Fruit fly (Drosophila melanogaster): ENCODE data around the gene otu.
A peak's percentile ranks its signal among the peaks of the same experiment; 100 is the strongest.

The otu gene

DNA sequence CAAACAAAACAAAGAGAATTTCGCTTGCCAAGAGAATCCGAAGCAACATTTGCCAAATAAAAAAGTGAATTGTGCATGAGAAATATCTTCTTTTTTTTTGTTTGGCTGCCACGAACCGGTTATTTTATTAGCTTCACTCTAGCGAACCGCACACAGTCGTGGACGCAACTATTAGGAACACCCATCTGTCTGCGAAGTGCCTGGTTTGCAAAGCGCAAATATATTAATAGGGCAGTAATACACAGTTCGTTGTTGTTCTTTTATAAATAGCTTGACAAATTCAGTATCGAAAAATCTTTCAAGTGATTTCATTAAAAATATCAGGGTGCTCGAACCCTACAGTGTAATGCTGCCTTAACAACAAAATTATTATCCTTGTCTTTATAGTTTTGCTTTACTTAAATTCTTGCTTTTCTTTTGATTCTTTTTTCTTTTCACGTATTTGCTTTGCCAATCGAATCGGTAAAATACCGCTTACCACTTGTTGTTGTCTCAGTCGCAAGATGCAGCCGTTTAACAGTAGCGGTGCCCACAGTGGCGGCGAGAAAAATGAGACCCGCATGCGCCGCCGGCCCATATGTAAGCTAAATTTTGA lies 2.2 kb upstream of the otu start:
- TF ChIP-seq D1 (tag; optimal IDR thresholded peaks at IDR 0.05) (no peak), CG9948 (tag; optimal IDR thresholded peaks at IDR 0.05) (peak; percentile 41), CG34367 (tag; optimal IDR thresholded peaks at IDR 0.05) (peak; percentile 34), CG14655 (GFP tag; optimal IDR thresholded peaks at IDR 0.05) (peak; percentile 38), CG12605 (GFP tag; IDR thresholded peaks at IDR 0.05) (0 out of 2 replicates have a peak, but pooled peaks have one; percentile 25), Pif1A (GFP tag; optimal IDR thresholded peaks at IDR 0.05) (peak; percentile 56), Ets98B (GFP tag; IDR thresholded peaks at IDR 0.05) (peak; percentile 26; the same call in 1 of the 2 replicates), EcR (GFP tag; optimal IDR thresholded peaks at IDR 0.05) (no peak), CG15710 (tag; optimal IDR thresholded peaks at IDR 0.05) (peak; percentile 38), CG32121 (GFP tag; IDR thresholded peaks at IDR 0.05) (0 out of 2 replicates have a peak, but pooled peaks have one; percentile 21), CG17806 (tag; optimal IDR thresholded peaks at IDR 0.05) (peak; percentile 12), gl (tag; optimal IDR thresholded peaks at IDR 0.05) (no peak), Pif1B (GFP tag; optimal IDR thresholded peaks at IDR 0.05) (peak; percentile 10), fd96Ca (GFP tag; IDR thresholded peaks at IDR 0.05) (peak; percentile 63), rn (GFP tag; IDR thresholded peaks at IDR 0.05) (no peak), Snoo (tag; optimal IDR thresholded peaks at IDR 0.05) (peak; percentile 10), CG8159 (tag; optimal IDR thresholded peaks at IDR 0.05) (peak; percentile 30), CG8301 (tag; optimal IDR thresholded peaks at IDR 0.05) (peak; percentile 44)

DNA sequence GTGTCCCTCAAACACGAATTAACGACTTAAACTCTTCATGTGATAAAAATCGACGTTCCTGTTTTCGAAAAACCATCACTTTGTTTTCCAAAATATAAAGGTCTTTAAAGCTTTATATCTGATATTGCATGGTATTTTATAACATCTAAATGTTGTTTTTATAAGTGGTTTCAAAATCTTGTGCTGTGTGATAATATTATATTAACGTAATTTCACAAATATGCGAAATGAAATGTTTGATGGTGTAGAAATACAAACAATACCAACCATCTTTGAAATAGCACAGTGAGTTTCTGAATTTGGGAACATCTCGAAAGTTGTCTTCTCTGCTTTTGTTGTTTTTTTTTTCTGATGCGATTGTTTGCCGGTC lies 1.6 kb upstream of the otu start:
- TF ChIP-seq fd96Ca (GFP tag; IDR thresholded peaks at IDR 0.05) (no peak), CG8159 (tag; optimal IDR thresholded peaks at IDR 0.05) (peak; percentile 31), CG8301 (tag; optimal IDR thresholded peaks at IDR 0.05) (peak; percentile 11), CG34367 (tag; optimal IDR thresholded peaks at IDR 0.05) (no peak), CG15710 (tag; optimal IDR thresholded peaks at IDR 0.05) (peak; percentile 26), gl (tag; optimal IDR thresholded peaks at IDR 0.05) (no peak), CG10348 (GFP tag; IDR thresholded peaks at IDR 0.05) (no peak), CG13204 (GFP tag; optimal IDR thresholded peaks at IDR 0.05) (no peak), CG12605 (GFP tag; IDR thresholded peaks at IDR 0.05) (no peak), CG32121 (GFP tag; IDR thresholded peaks at IDR 0.05) (no peak), Snoo (tag; optimal IDR thresholded peaks at IDR 0.05) (no peak), Ets98B (GFP tag; IDR thresholded peaks at IDR 0.05) (no peak), CG9948 (tag; optimal IDR thresholded peaks at IDR 0.05) (peak; percentile 14), Pif1B (GFP tag; optimal IDR thresholded peaks at IDR 0.05) (no peak), D1 (tag; optimal IDR thresholded peaks at IDR 0.05) (no peak), CG14655 (GFP tag; optimal IDR thresholded peaks at IDR 0.05) (peak; percentile 13), rn (GFP tag; IDR thresholded peaks at IDR 0.05) (no peak), Pif1A (GFP tag; optimal IDR thresholded peaks at IDR 0.05) (no peak), CG4496 (GFP tag; IDR thresholded peaks at IDR 0.05) (no peak), EcR (GFP tag; optimal IDR thresholded peaks at IDR 0.05) (no peak), CG17806 (tag; optimal IDR thresholded peaks at IDR 0.05) (peak; percentile 23)

- TF ChIP-seq EcR (GFP tag; optimal IDR thresholded peaks at IDR 0.05) = peak; percentile 52
- TF ChIP-seq fd96Ca (GFP tag; IDR thresholded peaks at IDR 0.05) = no peak
These were observed 1.1 kb upstream of the otu start for dm6 chrX:8490291-8490975.

- TF ChIP-seq Pif1A (GFP tag; optimal IDR thresholded peaks at IDR 0.05) (no peak), CG34367 (tag; optimal IDR thresholded peaks at IDR 0.05) (no peak), CG17806 (tag; optimal IDR thresholded peaks at IDR 0.05) (no peak), CG12605 (GFP tag; IDR thresholded peaks at IDR 0.05) (no peak), fd96Ca (GFP tag; IDR thresholded peaks at IDR 0.05) (no peak), CG13204 (GFP tag; optimal IDR thresholded peaks at IDR 0.05) (no peak), EcR (GFP tag; optimal IDR thresholded peaks at IDR 0.05) (no peak), CG10348 (GFP tag; IDR thresholded peaks at IDR 0.05) (no peak), gl (tag; optimal IDR thresholded peaks at IDR 0.05) (no peak), rn (GFP tag; IDR thresholded peaks at IDR 0.05) (no peak), CG15710 (tag; optimal IDR thresholded peaks at IDR 0.05) (no peak), CG14655 (GFP tag; optimal IDR thresholded peaks at IDR 0.05) (no peak), Pif1B (GFP tag; optimal IDR thresholded peaks at IDR 0.05) (no peak), Snoo (tag; optimal IDR thresholded peaks at IDR 0.05) (no peak), CG32121 (GFP tag; IDR thresholded peaks at IDR 0.05) (no peak), CG8159 (tag; optimal IDR thresholded peaks at IDR 0.05) (no peak)
These were observed 287 bp downstream of the otu start, which contains the start of gene CG33181 for dm6 chrX:8489048-8489447. CG33181 (plus strand) TSS chrX:8489348.

dm6 chrX:8484778-8485177 lies 4.6 kb downstream of the otu start:
- TF ChIP-seq D1 (tag; optimal IDR thresholded peaks at IDR 0.05) (no peak), CG34367 (tag; optimal IDR thresholded peaks at IDR 0.05) (no peak), Snoo (tag; optimal IDR thresholded peaks at IDR 0.05) (no peak), CG17806 (tag; optimal IDR thresholded peaks at IDR 0.05) (no peak), CG15710 (tag; optimal IDR thresholded peaks at IDR 0.05) (no peak)

dm6 chrX:8483671-8484070 lies 5.7 kb downstream of the otu start, which contains the start of gene CG33223:
CG33223 (minus strand) TSS chrX:8483885.
- no peak for TF ChIP-seq D1 (tag; optimal IDR thresholded peaks at IDR 0.05)
- no peak for TF ChIP-seq CG4496 (GFP tag; IDR thresholded peaks at IDR 0.05)
- no peak for TF ChIP-seq CG8301 (tag; optimal IDR thresholded peaks at IDR 0.05)
- no peak for TF ChIP-seq Pif1A (GFP tag; optimal IDR thresholded peaks at IDR 0.05)
- no peak for TF ChIP-seq Pif1B (GFP tag; optimal IDR thresholded peaks at IDR 0.05)
- TF ChIP-seq gl (tag; optimal IDR thresholded peaks at IDR 0.05) = no peak
- TF ChIP-seq CG34367 (tag; optimal IDR thresholded peaks at IDR 0.05) = no peak
- TF ChIP-seq CG9948 (tag; optimal IDR thresholded peaks at IDR 0.05) = no peak
- TF ChIP-seq CG17806 (tag; optimal IDR thresholded peaks at IDR 0.05) = no peak
- TF ChIP-seq EcR (GFP tag; optimal IDR thresholded peaks at IDR 0.05) = no peak
- no peak for TF ChIP-seq CG13204 (GFP tag; optimal IDR thresholded peaks at IDR 0.05)
- no peak for TF ChIP-seq CG10348 (GFP tag; IDR thresholded peaks at IDR 0.05)
- TF ChIP-seq CG14655 (GFP tag; optimal IDR thresholded peaks at IDR 0.05) = no peak
- no peak for TF ChIP-seq CG32121 (GFP tag; IDR thresholded peaks at IDR 0.05)
- no peak for TF ChIP-seq CG12605 (GFP tag; IDR thresholded peaks at IDR 0.05)
- no peak for TF ChIP-seq CG8159 (tag; optimal IDR thresholded peaks at IDR 0.05)
- TF ChIP-seq rn (GFP tag; IDR thresholded peaks at IDR 0.05) = no peak
- no peak for TF ChIP-seq CG15710 (tag; optimal IDR thresholded peaks at IDR 0.05)
- TF ChIP-seq Ets98B (GFP tag; IDR thresholded peaks at IDR 0.05) = no peak
